Worm (Caenorhabditis elegans) whole organism, L1 larva: ENCODE data around the gene Y43F8C.5.

ENCODE experiments used
- blmp-1 ChIP-seq: fragments of 150-350 bp; optimal IDR thresholded peaks from 2 replicates; lab custom pipeline; 2014; ENCODE audit warnings: missing biosample characterization, missing genetic modification characterization
- ceh-63 ChIP-seq: fragments of 200-800 bp; sonication (Bioruptor generic); optimal IDR thresholded peaks from 2 replicates; lab custom pipeline; 2018; ENCODE audit warnings: mild to moderate bottlenecking, missing genetic modification characterization, missing compliant biosample characterization
- ceh-88 ChIP-seq: fragments of 200-800 bp; sonication (Bioruptor generic); IDR thresholded peaks from 2 replicates; pipeline ENCODE4 v1.3.6; 2022; ENCODE audit warnings: missing genetic modification characterization, missing compliant biosample characterization
- fkh-10 ChIP-seq: sonication (generic microtip); optimal IDR thresholded peaks from 2 replicates; lab custom pipeline; 2017; ENCODE audit warnings: missing biosample characterization, missing genetic modification reagents, missing genetic modification characterization
- mdl-1 ChIP-seq, 2 experiments: fragments of 150-350 bp; optimal IDR thresholded peaks; 2 replicates each; lab custom pipeline; 2014 to 2017; ENCODE audit warnings: missing biosample characterization in 2 of 2, missing genetic modification characterization in 2 of 2, inconsistent platforms in 1 of 2
- nhr-76 ChIP-seq: sonication (generic microtip); optimal IDR thresholded peaks from 2 replicates; lab custom pipeline; 2017; ENCODE audit warnings: missing biosample characterization, missing genetic modification characterization
- snpc-4 ChIP-seq: fragments of 150-350 bp; optimal IDR thresholded peaks from 2 replicates; lab custom pipeline; 2014; ENCODE audit warnings: missing biosample characterization, missing genetic modification characterization
- swsn-7 ChIP-seq: sonication (generic microtip); optimal IDR thresholded peaks from 2 replicates; lab custom pipeline; 2016; ENCODE audit warnings: missing genetic modification characterization, missing compliant biosample characterization
- ztf-4 ChIP-seq: fragments of 150-350 bp; optimal IDR thresholded peaks from 2 replicates; lab custom pipeline; 2014; ENCODE audit warnings: missing biosample characterization, missing genetic modification characterization

ce11 chrV:19590826-19591225 lies 41.6 kb downstream of the Y43F8C.5 start:
- TF ChIP-seq swsn-7 (tag; lab: Kevin White, UChicago) (no peak), ztf-4 (tag; lab: Kevin White, UChicago) (no peak), fkh-10 (no peak), ceh-63 (no peak), ceh-88 (no peak), mdl-1 (tag; optimal IDR thresholded peaks at IDR 0.05; lab: Kevin White, UChicago) (no peak), snpc-4 (tag; lab: Kevin White, UChicago) (no peak), blmp-1 (tag; lab: Kevin White, UChicago) (no peak), nhr-76 (no peak)
